Worm (Caenorhabditis elegans): ENCODE measurements around the gene rnp-1.

DNA sequence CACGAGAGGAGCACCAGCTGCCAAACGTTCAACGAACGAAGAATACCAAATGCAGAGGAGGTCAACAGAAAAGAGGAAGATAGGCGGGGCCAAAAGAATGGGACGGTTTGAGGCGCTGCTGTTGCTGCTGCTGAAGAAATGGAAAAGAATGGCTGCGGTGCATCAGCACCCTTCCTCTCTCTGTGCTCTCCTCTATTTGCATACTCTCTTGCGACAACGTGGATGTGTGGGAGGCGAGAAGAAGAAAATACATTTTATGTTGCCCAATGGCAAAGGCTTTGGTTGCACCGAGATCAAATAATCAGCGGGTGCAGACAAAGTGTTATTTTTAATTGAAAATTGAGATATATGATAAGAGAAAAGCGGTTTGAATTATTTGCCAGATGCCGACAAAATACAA is 33.7 kb upstream of the rnp-1 start:
- TF ChIP-seq elt-2 (tag; optimal IDR thresholded peaks at IDR 0.05), result no peak
- TF ChIP-seq nhr-11 (tag; optimal IDR thresholded peaks at IDR 0.05), result no peak
- no peak for TF ChIP-seq ceh-19 (GFP tag; optimal IDR thresholded peaks at IDR 0.05)
- no peak for TF ChIP-seq lin-11 (tag; optimal IDR thresholded peaks at IDR 0.05)
- no peak for TF ChIP-seq mec-3 (tag; optimal IDR thresholded peaks at IDR 0.05; ENCODE audit: borderline replicate concordance)
- no peak for TF ChIP-seq C08G9.2 (tag; optimal IDR thresholded peaks at IDR 0.05)
- TF ChIP-seq ama-1 (optimal IDR thresholded peaks at IDR 0.05), result no peak
- TF ChIP-seq hlh-8 (tag; optimal IDR thresholded peaks at IDR 0.05), result no peak
- no peak for TF ChIP-seq ceh-9 (tag; optimal IDR thresholded peaks at IDR 0.05)
- no peak for TF ChIP-seq syd-9 (tag; optimal IDR thresholded peaks at IDR 0.05)
- TF ChIP-seq hlh-30 (tag; optimal IDR thresholded peaks at IDR 0.05; ENCODE audit: insufficient read depth), result no peak
- TF ChIP-seq gmeb-2 (tag; optimal IDR thresholded peaks at IDR 0.05), result no peak
- TF ChIP-seq ceh-2 (tag; optimal IDR thresholded peaks at IDR 0.05), result no peak
- TF ChIP-seq pha-4 (tag; optimal IDR thresholded peaks at IDR 0.05), result no peak

Data from whole organism, late embryonic.